Fruit fly (Drosophila melanogaster): ENCODE results near the gene trc.
A peak's percentile ranks its signal among the peaks of the same experiment; 100 is the strongest.

The trc gene

DNA sequence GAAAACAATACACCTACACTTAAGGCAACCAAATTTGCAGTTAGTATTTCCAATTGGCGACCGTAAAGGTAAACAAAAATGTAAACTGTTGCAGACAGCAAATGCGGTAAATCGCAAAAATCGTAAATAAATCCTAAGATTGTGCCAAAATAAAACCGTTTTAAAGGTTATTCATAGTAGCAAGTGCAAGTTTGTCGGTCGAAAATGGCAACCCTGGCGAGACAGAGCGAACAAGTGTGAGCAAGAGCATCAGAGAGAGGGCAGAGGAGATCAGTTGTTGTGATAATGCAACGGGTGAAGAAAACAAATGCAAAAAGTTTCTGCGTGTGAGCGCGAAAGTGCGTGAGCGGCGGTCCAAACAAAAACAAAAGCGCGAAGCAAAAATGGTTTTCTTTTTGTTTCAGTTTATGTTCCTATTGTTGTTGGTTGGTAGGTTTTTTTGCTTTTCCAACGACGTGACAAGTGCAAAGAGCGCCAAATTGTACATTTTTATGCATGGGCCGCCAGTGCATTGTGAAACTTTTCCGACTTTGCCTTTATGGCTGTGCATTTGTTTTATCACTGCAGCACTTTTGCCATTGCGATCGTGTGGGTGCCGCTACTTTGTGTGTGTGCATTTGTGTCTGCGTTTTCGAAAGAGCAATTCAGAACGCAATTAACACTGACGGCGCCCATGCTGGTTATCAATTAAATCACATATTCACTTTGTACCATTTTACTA lies 41.2 kb downstream of the trc start:
- TF ChIP-seq CG12768 (GFP tag; optimal IDR thresholded peaks at IDR 0.05): peak; percentile 65
- TF ChIP-seq tj (GFP tag; optimal IDR thresholded peaks at IDR 0.05): peak; percentile 58
- TF ChIP-seq CG14711 (tag; optimal IDR thresholded peaks at IDR 0.05): peak; percentile 91
- no peak for TF ChIP-seq CG33017 (tag; optimal IDR thresholded peaks at IDR 0.05)

DNA sequence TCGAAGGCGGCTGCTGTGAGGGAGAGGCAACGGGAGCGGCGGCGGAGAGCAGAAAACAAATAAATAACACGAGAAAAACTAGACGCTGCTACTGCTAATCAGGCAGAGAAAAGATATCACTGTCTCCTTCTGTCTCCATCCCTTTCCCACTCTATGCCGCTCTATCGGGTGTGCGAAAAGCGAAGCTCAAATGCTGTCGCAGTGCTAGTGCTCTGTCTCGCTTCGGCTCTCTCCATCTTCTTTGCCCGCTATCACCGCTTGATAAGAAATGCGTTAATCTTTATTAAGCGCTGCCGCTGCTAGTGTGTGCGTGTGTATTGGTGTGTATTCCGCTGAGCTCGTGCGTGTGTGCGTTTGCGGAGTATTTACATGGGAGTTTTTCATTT lies 42.4 kb downstream of the trc start:
- TF ChIP-seq CG33017 (tag; optimal IDR thresholded peaks at IDR 0.05) (peak; percentile 36), CG12768 (GFP tag; optimal IDR thresholded peaks at IDR 0.05) (peak; percentile 57), toe (GFP tag; optimal IDR thresholded peaks at IDR 0.05) (no peak), Clk (GFP tag; optimal IDR thresholded peaks at IDR 0.05) (no peak), cic (GFP tag; optimal IDR thresholded peaks at IDR 0.05) (peak; percentile 79), tj (GFP tag; optimal IDR thresholded peaks at IDR 0.05) (peak; percentile 44), CG14711 (tag; optimal IDR thresholded peaks at IDR 0.05) (peak; percentile 16), cnc (optimal IDR thresholded peaks at IDR 0.05) (no peak), pad (GFP tag; optimal IDR thresholded peaks at IDR 0.05) (peak; percentile 27), ovo (GFP tag; optimal IDR thresholded peaks at IDR 0.05) (peak; percentile 35)

DNA sequence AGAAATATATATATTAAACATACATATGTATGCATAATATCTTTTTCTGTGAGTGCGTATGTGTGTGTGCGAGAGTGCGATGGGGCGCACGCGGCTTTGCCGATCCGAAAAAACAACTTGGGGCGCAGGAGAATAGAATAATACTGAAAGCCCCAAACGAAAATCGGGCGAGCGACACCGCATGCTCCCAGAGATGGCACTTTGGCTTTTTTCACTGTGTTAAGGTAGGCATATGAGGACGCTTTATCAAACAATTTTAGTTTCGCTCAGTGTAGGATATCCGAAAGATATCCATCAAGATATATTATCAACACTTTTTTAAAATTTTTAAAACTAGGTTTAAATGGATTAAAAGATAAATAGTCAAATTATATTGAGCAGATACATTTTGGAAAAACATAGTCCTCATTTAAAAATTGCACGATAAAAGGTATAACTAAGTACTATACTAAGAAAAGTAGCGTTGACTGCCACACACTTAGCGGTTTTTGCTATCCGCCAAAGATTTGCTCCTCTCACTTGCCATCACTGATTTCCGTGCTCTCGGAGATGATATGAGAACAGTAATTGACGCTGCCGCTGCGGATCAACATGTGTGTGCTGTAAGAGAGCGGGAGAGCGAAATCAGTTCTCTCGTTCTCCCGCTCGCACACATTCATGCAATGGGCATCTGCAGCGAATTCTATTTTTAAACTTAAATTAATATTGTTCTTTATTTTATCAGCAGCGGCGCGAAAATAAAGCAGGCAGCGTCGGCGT lies 43.0 kb downstream of the trc start:
- TF ChIP-seq CG7101 (tag; optimal IDR thresholded peaks at IDR 0.05): peak; percentile 66
- TF ChIP-seq CG1620 (GFP tag; optimal IDR thresholded peaks at IDR 0.05): no peak
- TF ChIP-seq CG33017 (tag; optimal IDR thresholded peaks at IDR 0.05): peak; percentile 23
- TF ChIP-seq Crg-1 (GFP tag; optimal IDR thresholded peaks at IDR 0.05): peak; percentile 57
- no peak for TF ChIP-seq cnc (optimal IDR thresholded peaks at IDR 0.05)
- peak; percentile 98 for TF ChIP-seq kay (GFP tag; ENCODE audit: borderline replicate concordance)
- peak; percentile 33 for TF ChIP-seq pad (GFP tag; optimal IDR thresholded peaks at IDR 0.05)
- no peak for TF ChIP-seq ovo (GFP tag; optimal IDR thresholded peaks at IDR 0.05)
- TF ChIP-seq CG14711 (tag; optimal IDR thresholded peaks at IDR 0.05): no peak
- TF ChIP-seq Hr96 (GFP tag; optimal IDR thresholded peaks at IDR 0.05): peak; percentile 74
- TF ChIP-seq Mnt (GFP tag; optimal IDR thresholded peaks at IDR 0.05): peak; percentile 84
- peak; percentile 45 for TF ChIP-seq CG12768 (GFP tag; optimal IDR thresholded peaks at IDR 0.05)
- no peak for TF ChIP-seq cic (GFP tag; optimal IDR thresholded peaks at IDR 0.05)
- peak; percentile 72 for TF ChIP-seq CG11617 (GFP tag; optimal IDR thresholded peaks at IDR 0.05)
- peak; percentile 30 for TF ChIP-seq tj (GFP tag; optimal IDR thresholded peaks at IDR 0.05)
- no peak for TF ChIP-seq Clk (GFP tag; optimal IDR thresholded peaks at IDR 0.05)
- TF ChIP-seq bab1 (GFP tag; optimal IDR thresholded peaks at IDR 0.05): peak; percentile 22
- TF ChIP-seq toe (GFP tag; optimal IDR thresholded peaks at IDR 0.05): peak; percentile 38
- TF ChIP-seq CG5204 (GFP tag; optimal IDR thresholded peaks at IDR 0.05): peak; percentile 80
- peak; percentile 21 for TF ChIP-seq CG7045 (GFP tag; optimal IDR thresholded peaks at IDR 0.05)

DNA sequence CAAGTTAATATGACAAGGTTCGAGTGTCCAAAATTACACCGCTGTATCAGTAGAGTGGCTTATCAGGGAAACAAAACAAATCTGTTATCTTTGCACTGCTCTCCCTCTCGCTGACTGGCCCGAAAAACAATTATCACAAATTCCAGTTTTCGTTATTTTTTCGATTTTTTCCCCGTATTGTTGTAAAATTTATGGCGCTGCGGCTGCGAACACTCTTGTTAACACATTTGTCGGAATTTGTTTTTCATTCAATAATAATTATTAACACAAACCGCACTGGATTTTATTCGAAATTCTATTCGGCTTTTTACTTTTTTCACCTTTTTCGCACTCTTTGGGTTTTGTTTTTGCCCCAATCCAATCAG lies 43.6 kb downstream of the trc start:
- TF ChIP-seq Crg-1 (GFP tag; optimal IDR thresholded peaks at IDR 0.05) (no peak), kay (GFP tag; ENCODE audit: borderline replicate concordance) (peak; percentile 88)

DNA sequence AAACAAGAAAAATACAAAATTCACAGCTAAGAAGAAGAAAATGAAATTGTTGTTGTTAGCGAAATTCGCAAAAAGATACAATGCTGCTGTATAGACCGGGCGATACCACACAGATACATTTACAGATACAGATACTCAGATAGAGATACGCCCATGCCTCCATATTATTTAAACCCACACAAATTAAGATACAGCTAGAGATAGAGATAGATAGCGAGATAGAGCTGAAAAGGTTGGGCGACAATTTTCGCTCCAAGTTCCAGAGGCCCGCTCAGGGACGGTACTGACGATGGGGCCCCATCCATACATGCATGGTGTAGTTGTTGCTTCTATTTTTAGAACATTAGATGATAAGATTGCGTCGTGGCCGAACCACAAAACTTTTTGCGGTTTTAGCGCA lies 46.5 kb downstream of the trc start:
- peak; percentile 5 for TF ChIP-seq tj (GFP tag; optimal IDR thresholded peaks at IDR 0.05)
- TF ChIP-seq CG12768 (GFP tag; optimal IDR thresholded peaks at IDR 0.05): peak; percentile 30
- TF ChIP-seq bab1 (GFP tag; optimal IDR thresholded peaks at IDR 0.05): no peak
- no peak for TF ChIP-seq toe (GFP tag; optimal IDR thresholded peaks at IDR 0.05)
- TF ChIP-seq cic (GFP tag; optimal IDR thresholded peaks at IDR 0.05): peak; percentile 51

Data from whole organism, adult.